Fruit fly (Drosophila melanogaster): ENCODE data around the gene Cyp12c1.

Cyp12c1 gene

dm6 chr3L:18667115-18667514, 19.0 kb downstream of the Cyp12c1 start, which contains the start of gene CG42495 (continued):
- TF ChIP-seq mirr (GFP tag; optimal IDR thresholded peaks at IDR 0.05) (no peak), CG4282 (GFP tag; optimal IDR thresholded peaks at IDR 0.05) (no peak), CG5953 (GFP tag; IDR thresholded peaks at IDR 0.05) (no peak), Rx (GFP tag; IDR thresholded peaks at IDR 0.05) (no peak), CG11085 (GFP tag; IDR thresholded peaks at IDR 0.05) (no peak), Ets97D (GFP tag; optimal IDR thresholded peaks at IDR 0.05) (peak; percentile 25), crp (GFP tag; optimal IDR thresholded peaks at IDR 0.05) (peak; percentile 93 to 99), CG34422 (GFP tag; IDR thresholded peaks at IDR 0.05) (peak; percentile 13; the same call in 1 of the 3 replicates), ham (GFP tag; IDR thresholded peaks at IDR 0.05) (no peak), CG34376 (GFP tag; optimal IDR thresholded peaks at IDR 0.05) (no peak), NK7.1 (GFP tag; optimal IDR thresholded peaks at IDR 0.05) (no peak), CG6254 (GFP tag; optimal IDR thresholded peaks at IDR 0.05) (no peak), CG18764 (GFP tag; optimal IDR thresholded peaks at IDR 0.05) (no peak), Atf3 (GFP tag; optimal IDR thresholded peaks at IDR 0.05) (no peak), Opbp (GFP tag; IDR thresholded peaks at IDR 0.05; ENCODE audit: partially characterized antibody) (peak; percentile 46; the same call in 2 of the 3 replicates), exex (tag; optimal IDR thresholded peaks at IDR 0.05) (no peak), row (GFP tag; IDR thresholded peaks at IDR 0.05) (no peak), tio (GFP tag; optimal IDR thresholded peaks at IDR 0.05) (no peak), CG14441 (GFP tag; IDR thresholded peaks at IDR 0.05) (no peak), sqz (GFP tag; optimal IDR thresholded peaks at IDR 0.05) (no peak), CG2199 (GFP tag; IDR thresholded peaks at IDR 0.05) (0 out of 3 replicates have a peak, but pooled peaks have one; percentile 12), sima (GFP tag; optimal IDR thresholded peaks at IDR 0.05) (no peak), lola (GFP tag; optimal IDR thresholded peaks at IDR 0.05) (no peak), gfzf (GFP tag; optimal IDR thresholded peaks at IDR 0.05) (peak; percentile 22), HLHmδ (GFP tag; optimal IDR thresholded peaks at IDR 0.05) (no peak), Gug (GFP tag; IDR thresholded peaks at IDR 0.05) (no peak), repo (GFP tag; optimal IDR thresholded peaks at IDR 0.05) (no peak), Sry-δ (GFP tag; optimal IDR thresholded peaks at IDR 0.05) (peak; percentile 24), CG15479 (GFP tag; optimal IDR thresholded peaks at IDR 0.05) (no peak), CG17829 (tag; optimal IDR thresholded peaks at IDR 0.05) (peak; percentile 10), slbo (GFP tag; IDR thresholded peaks at IDR 0.05) (no peak), da (GFP tag; optimal IDR thresholded peaks at IDR 0.05) (no peak), NC2β (GFP tag; optimal IDR thresholded peaks at IDR 0.05) (no peak), Asciz (GFP tag; optimal IDR thresholded peaks at IDR 0.05) (no peak), HHEX (GFP tag; optimal IDR thresholded peaks at IDR 0.05) (no peak), seq (GFP tag; IDR thresholded peaks at IDR 0.05) (no peak), HmgD (GFP tag; optimal IDR thresholded peaks at IDR 0.05) (peak; percentile 16), Eip74EF (GFP tag; optimal IDR thresholded peaks at IDR 0.05) (no peak), CG7963 (GFP tag; IDR thresholded peaks at IDR 0.05; ENCODE audit: partially characterized antibody) (no peak), CG30020 (tag; optimal IDR thresholded peaks at IDR 0.05) (no peak), caup (GFP tag; optimal IDR thresholded peaks at IDR 0.05; ENCODE audit: severe bottlenecking) (no peak), CG42726 (GFP tag; IDR thresholded peaks at IDR 0.05; ENCODE audit: partially characterized antibody) (peak; percentile 24; the same call in 1 of the 2 replicates), tna (GFP tag; IDR thresholded peaks at IDR 0.05; ENCODE audit: partially characterized antibody) (no peak), CG15696 (tag; optimal IDR thresholded peaks at IDR 0.05) (no peak), CG10462 (GFP tag; optimal IDR thresholded peaks at IDR 0.05) (no peak), CG12299 (tag; optimal IDR thresholded peaks at IDR 0.05) (no peak), Gsc (GFP tag; IDR thresholded peaks at IDR 0.05) (no peak), shn (GFP tag; optimal IDR thresholded peaks at IDR 0.05) (no peak), slou (GFP tag; optimal IDR thresholded peaks at IDR 0.05) (no peak), Ada2b (GFP tag; IDR thresholded peaks at IDR 0.05) (no peak), Mes4 (GFP tag; optimal IDR thresholded peaks at IDR 0.05) (no peak)

All from whole organism, embryonic.